Fruit fly (Drosophila melanogaster) whole organism, larva: ENCODE data around the gene CG33985.
A peak's percentile ranks its signal among the peaks of the same experiment; 100 is the strongest.

Source experiments
- noc ChIP-seq: fragments of 200-800 bp; sonication (Bioruptor generic); optimal IDR thresholded peaks from 3 replicates; lab custom pipeline; 2019; ENCODE audit warnings: missing biosample characterization, mild to moderate bottlenecking, missing genetic modification characterization, moderate library complexity

CG33985 gene

dm6 chr3L:15513726-15514125 lies 12.9 kb downstream of the CG33985 start:
- TF ChIP-seq noc (tag; lab: Kevin White, UChicago) = peak; percentile 42

- no peak for TF ChIP-seq noc (tag; lab: Kevin White, UChicago)
Observed at dm6 chr3L:15513264-15513663, 13.3 kb downstream of the CG33985 start.

- TF ChIP-seq noc (tag; lab: Kevin White, UChicago) = no peak
Observed at dm6 chr3L:15511688-15512250, 14.8 kb downstream of the CG33985 start.

- peak; percentile 16 for TF ChIP-seq noc (tag; lab: Kevin White, UChicago)
Observed at dm6 chr3L:15510787-15511186, 15.8 kb downstream of the CG33985 start, which contains the start of gene MsrA. Gene MsrA, plus strand, starts transcription at chr3L:15511052.

- TF ChIP-seq noc (tag; lab: Kevin White, UChicago) = no peak
Observed at dm6 chr3L:15509398-15509797, 17.2 kb downstream of the CG33985 start, which contains the start of the genes gdl and gdl-ORF39. Gene gdl, plus strand, starts transcription at chr3L:15509445. Gene gdl-ORF39, plus strand, starts transcription at chr3L:15509445.

dm6 chr3L:15508750-15509149 lies 17.9 kb downstream of the CG33985 start, which contains the start of gene Z600:
Gene Z600, plus strand, starts transcription at chr3L:15509061.
- TF ChIP-seq noc (tag; lab: Kevin White, UChicago) = no peak

- peak; percentile 99 for TF ChIP-seq noc (tag; lab: Kevin White, UChicago)
Observed at dm6 chr3L:15508233-15508632, 18.4 kb downstream of the CG33985 start, which contains the start of gene CG7841. Gene CG7841, minus strand, starts transcription at chr3L:15508252.

DNA sequence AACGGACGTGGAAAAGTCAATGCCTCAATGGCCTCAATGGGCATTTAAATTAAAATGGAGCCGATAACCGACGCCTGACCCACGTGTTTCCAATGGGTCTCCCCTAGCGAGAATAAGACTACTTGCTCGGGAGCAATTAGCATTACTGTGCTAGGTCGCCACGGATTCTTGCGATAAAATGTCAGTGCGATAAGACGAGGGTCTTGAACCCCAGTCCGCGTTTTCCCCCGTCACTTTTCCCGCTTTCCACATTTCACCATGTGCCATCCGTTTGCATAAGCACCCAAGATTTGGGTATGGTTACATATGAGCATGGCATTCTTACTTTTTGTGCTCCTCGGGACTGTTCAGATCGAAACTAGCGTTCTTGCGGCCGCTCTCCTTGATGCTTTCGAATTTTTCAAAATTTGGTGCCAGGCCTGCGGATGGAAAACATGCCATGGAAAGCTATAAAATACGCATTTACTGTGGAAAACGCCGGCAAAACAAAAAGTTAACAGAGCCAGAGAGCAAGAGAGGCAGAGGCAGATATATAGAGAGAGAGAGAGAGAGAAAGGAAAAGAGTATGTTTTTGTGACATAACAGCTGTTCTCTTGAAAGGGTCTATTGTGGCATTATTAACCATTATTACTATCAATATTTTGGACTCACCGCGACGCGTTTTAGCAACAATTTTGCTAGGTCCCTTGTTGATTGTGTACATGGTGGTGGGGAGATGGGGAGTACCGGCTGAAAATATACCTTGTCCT lies 19.3 kb downstream of the CG33985 start:
- TF ChIP-seq noc (tag; lab: Kevin White, UChicago) = no peak

DNA sequence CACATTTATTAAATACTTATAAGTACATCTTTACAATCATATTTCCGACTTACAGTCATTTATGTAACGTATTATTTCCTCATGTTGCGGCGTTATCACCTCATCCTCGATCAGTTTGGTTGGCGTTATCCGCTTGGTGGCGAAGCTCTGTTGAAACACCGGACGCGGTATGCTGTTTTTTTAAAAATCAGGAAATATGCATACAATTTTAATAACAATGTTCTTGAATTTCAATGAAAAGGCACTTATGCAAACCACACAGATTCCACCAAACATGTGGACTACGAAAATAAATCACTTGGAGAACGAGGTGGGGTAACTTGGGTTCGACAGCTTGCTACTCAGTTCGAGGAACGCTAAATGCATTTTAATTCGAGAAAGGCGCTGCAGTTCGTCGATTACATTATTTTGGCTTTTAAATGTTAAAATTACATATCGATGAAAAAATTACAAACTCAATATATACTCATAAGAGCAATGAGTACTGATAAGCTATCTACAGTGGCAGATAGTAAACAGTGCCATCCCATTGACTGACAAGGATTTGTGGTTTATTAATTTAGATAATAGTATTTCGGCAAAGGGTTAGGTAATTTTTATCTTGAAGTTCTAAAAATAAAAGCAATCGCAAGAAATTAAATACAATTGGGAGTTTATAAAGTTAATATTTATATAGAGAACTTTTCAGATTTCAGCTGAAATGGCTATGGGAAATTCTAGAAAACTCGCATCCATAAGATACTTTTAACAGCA lies 20.3 kb downstream of the CG33985 start:
- TF ChIP-seq noc (tag; lab: Kevin White, UChicago) = no peak

- no peak for TF ChIP-seq noc (tag; lab: Kevin White, UChicago)
Observed at dm6 chr3L:15504687-15505086, 21.9 kb downstream of the CG33985 start, which contains the start of gene CG7857. Gene CG7857, minus strand, starts transcription at chr3L:15504894.

DNA sequence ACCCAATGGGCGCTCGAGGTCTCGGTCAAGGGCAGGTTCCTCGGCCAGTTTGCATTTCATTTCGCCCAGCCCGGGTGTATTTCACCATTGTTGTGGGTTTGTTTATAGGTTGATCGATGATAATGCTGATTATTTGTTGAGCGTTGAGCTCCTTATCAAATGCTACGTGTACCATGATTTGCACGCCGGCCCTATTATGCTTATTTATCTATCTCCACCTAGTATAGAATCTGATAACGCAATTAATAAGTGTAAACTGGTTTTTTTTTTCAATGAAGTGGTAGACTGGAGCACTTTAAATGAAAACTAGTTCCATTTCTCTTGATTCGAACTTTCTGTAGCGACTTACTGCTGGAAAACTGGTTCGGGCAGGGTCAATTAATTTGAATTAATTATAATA lies 24.4 kb downstream of the CG33985 start:
- TF ChIP-seq noc (tag; lab: Kevin White, UChicago) = no peak

DNA sequence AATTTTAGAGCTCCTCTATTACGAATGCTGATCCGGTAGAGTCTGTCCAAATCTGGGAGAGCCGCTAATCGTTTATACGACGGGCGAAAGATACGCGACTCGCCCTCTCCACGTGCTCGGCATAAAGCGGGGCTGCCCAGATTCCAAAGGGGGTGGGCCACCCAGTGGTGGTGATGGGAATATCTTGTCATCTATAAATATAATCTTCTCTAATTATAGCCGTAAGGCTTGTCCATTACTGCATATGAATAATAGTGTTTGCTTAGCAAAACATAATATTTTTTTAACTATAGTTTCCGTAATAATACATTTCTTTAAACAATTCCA lies 25.0 kb downstream of the CG33985 start:
- peak; percentile 9 for TF ChIP-seq noc (tag; lab: Kevin White, UChicago)

dm6 chr3L:15500813-15501645 lies 25.6 kb downstream of the CG33985 start, which contains the start of gene CG7272:
Gene CG7272, plus strand, starts transcription at chr3L:15500938.
- TF ChIP-seq noc (tag; lab: Kevin White, UChicago) = peak; percentile 12

dm6 chr3L:15498745-15499144 lies 27.9 kb downstream of the CG33985 start, which contains the start of gene CG7275:
Gene CG7275, plus strand, starts transcription at chr3L:15498959.
- no peak for TF ChIP-seq noc (tag; lab: Kevin White, UChicago)

dm6 chr3L:15497902-15498301 lies 28.7 kb downstream of the CG33985 start, which contains the start of gene CG7276:
Gene CG7276, plus strand, starts transcription at chr3L:15498202.
- no peak for TF ChIP-seq noc (tag; lab: Kevin White, UChicago)
